Fruit fly (Drosophila melanogaster) S2 (cell line): Measurements from ENCODE around the gene Ilp8.

Experiments used
- CG8478 ChIP-seq: fragments of >200 bp; optimal IDR thresholded peaks from 2 replicates; lab custom pipeline; 2018
- CTCF ChIP-seq, 2 experiments: fragments of >200 bp; optimal IDR thresholded peaks; 2 replicates each; lab custom pipeline; 2018

DNA sequence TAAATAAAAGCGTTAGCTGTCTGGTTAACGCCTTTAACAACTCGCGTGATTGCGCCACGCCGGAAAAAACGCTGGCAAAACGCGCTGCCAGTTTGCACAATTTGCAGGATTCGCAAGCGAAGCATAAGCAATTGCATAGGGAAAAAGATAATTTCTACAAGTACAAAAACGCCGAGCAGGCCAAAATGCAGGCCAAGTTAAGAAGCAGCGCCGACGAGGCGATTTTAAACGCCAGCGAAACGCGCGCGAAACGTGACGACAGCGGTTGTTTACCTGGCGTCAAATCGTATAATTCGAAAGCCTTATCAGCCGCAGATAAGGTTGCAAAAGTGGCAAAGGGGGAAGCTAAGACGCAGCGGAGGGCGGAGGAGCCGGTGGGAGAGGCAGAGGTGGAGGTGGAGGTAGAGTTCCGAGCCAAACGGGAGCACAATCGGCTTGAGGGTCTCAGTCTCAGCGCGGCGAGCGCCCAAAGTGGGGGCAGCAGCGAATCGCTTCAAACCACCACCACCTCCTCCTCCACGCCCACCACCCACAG lies 50.7 kb downstream of the Ilp8 start:
- no peak for TF ChIP-seq CG8478 (lab: Kevin White, UChicago)
- TF ChIP-seq CTCF (optimal IDR thresholded peaks at IDR 0.05; lab: Kevin White, UChicago): no peak
